Worm (Caenorhabditis elegans): ENCODE results near the gene C18E9.9.
A peak's percentile ranks its signal among the peaks of the same experiment; 100 is the strongest.

C18E9.9 gene

DNA sequence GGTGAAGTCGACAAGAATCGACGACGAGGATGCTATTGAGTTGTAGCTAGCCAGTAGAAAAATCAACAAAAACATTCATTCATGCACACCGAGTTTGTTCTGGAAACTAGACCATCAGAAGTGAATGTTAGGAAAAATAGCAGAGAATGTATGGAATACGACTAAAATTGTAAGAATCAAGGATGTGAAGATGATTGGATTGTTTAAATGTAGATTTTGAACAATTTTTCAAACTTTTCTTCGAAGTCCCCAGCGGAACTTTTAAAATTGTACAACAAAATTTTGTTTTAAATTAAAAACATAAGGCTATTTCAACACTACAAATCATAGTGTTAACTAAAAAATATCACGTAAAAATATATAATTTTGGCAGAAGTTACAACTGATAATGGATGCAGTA lies 6.7 kb downstream of the C18E9.9 start, which contains the start of gene C18E9.7:
Gene C18E9.7, minus strand, starts transcription at position 101 of the 400 bp plus-strand sequence.
- TF ChIP-seq unc-120 (tag; optimal IDR thresholded peaks at IDR 0.05; ENCODE audit: poor library complexity, severe bottlenecking) (no peak), pha-4 (tag; optimal IDR thresholded peaks at IDR 0.05) (no peak), ztf-11 (tag; optimal IDR thresholded peaks at IDR 0.05) (no peak), unc-39 (tag; optimal IDR thresholded peaks at IDR 0.05) (no peak), lsy-2 (tag; optimal IDR thresholded peaks at IDR 0.05) (no peak), snpc-4 (tag; optimal IDR thresholded peaks at IDR 0.05) (no peak), nhr-12 (tag; optimal IDR thresholded peaks at IDR 0.05) (no peak), tbx-8 (GFP tag; optimal IDR thresholded peaks at IDR 0.05) (no peak), ces-1 (GFP tag; optimal IDR thresholded peaks at IDR 0.05) (no peak), nhr-237 (tag; optimal IDR thresholded peaks at IDR 0.05) (no peak), drap-1 (GFP tag; optimal IDR thresholded peaks at IDR 0.05) (no peak), hlh-1 (tag; optimal IDR thresholded peaks at IDR 0.05) (no peak), flh-1 (GFP tag; optimal IDR thresholded peaks at IDR 0.05) (no peak), ham-2 (GFP tag; optimal IDR thresholded peaks at IDR 0.05) (no peak), mep-1 (tag; optimal IDR thresholded peaks at IDR 0.05) (no peak), zip-8 (tag; optimal IDR thresholded peaks at IDR 0.05) (no peak), mls-2 (tag; optimal IDR thresholded peaks at IDR 0.05) (no peak)

DNA sequence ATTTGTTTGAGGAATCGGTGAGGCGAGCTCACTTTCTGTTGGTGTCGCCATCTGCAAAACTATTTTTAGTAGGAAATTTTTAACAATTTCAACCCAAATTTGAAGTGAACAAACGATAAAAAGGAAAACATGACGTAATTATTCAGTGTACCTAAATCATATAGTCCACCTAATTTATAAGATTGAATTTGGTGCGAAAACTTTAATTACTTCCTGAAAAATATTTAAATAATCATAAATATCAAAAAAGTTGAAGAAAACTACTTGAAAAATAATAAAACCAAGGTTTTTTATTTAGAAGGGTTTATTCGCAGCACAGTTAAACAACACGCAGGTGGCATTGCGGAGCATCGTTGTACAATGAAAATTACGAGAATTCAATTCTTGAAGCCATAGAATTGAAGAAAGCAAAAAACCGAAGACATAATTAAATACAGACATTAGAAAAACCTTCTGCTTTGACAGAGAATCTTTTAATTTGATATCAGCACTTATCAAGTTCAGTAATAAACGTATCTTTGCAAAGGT lies 15.8 kb downstream of the C18E9.9 start, which contains the start of gene tomm-40:
Gene tomm-40, minus strand, starts transcription at position 51 of the 528 bp plus-strand sequence.
- peak; percentile 20 for TF ChIP-seq ces-1 (GFP tag; optimal IDR thresholded peaks at IDR 0.05)
- TF ChIP-seq drap-1 (GFP tag; optimal IDR thresholded peaks at IDR 0.05): no peak
- TF ChIP-seq lsy-2 (tag; optimal IDR thresholded peaks at IDR 0.05): peak; percentile 42

DNA sequence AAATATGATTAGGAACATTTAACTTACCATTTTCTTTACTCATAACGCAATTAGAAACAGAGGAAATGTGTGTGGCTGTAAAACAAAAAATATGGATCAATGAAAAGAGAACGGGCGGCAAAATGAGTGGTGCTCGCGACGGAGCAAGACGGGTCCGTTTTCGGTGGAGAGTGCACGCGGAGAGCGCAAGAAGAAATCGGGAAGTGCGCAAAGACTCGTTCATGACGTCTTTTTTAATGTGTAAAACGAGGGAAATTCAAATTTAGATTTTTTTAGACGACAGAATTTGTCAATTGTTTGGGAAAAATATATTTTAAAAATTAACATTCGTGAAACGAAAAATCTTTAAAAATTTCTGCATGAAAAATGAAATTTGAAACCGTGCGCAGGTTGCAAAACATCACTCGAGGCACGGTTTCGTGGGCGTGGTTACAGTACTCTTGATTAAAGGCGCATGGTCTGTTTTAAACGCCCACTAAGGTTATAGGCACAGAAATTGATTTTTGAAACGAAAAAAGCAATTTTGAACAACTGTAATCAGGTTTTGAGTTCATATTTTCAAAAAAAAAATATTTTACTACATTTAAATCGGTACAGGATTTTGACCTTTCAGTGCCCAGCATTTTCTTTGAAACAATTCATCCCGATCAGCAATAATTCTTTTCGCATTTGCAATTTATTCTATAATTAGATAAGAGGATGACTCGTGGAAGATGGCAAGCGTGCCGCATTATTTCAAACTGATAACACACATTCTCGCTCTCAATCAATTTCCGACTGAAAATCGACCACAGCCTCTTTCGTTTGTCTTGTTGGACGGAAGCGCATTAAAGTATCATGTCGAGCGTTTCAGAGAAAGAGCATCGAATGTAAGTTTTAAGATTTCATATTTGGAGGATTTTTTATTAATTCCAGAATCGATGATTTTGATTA lies 19.8 kb downstream of the C18E9.9 start, which contains the start of the genes szy-20 and C18E9.5:
Gene szy-20, minus strand, starts transcription at position 83 of the 933 bp plus-strand sequence.
Gene C18E9.5, plus strand, starts transcription at position 730 of the 933 bp plus-strand sequence.
- TF ChIP-seq lin-13 (tag; optimal IDR thresholded peaks at IDR 0.05) (peak; percentile 69), nhr-28 (tag; optimal IDR thresholded peaks at IDR 0.05) (no peak), pha-4 (tag; optimal IDR thresholded peaks at IDR 0.05) (peak; percentile 30), mls-2 (tag; optimal IDR thresholded peaks at IDR 0.05) (peak; percentile 38), drap-1 (GFP tag; optimal IDR thresholded peaks at IDR 0.05) (peak; percentile 8), ceh-83 (GFP tag; optimal IDR thresholded peaks at IDR 0.05) (no peak), blmp-1 (tag; optimal IDR thresholded peaks at IDR 0.05) (no peak), cnd-1 (tag; optimal IDR thresholded peaks at IDR 0.05) (peak; percentile 11), nhr-237 (tag; optimal IDR thresholded peaks at IDR 0.05) (peak; percentile 55), sptf-1 (tag; optimal IDR thresholded peaks at IDR 0.05) (peak; percentile 16), unc-120 (tag; optimal IDR thresholded peaks at IDR 0.05; ENCODE audit: poor library complexity, severe bottlenecking) (peak; percentile 63), unc-39 (tag; optimal IDR thresholded peaks at IDR 0.05) (no peak), M03D4.4 (tag; optimal IDR thresholded peaks at IDR 0.05) (peak; percentile 55), mep-1 (tag; optimal IDR thresholded peaks at IDR 0.05) (peak; percentile 63), lsy-2 (tag; optimal IDR thresholded peaks at IDR 0.05) (peak; percentile 77), ces-1 (GFP tag; optimal IDR thresholded peaks at IDR 0.05) (peak; percentile 65)

DNA sequence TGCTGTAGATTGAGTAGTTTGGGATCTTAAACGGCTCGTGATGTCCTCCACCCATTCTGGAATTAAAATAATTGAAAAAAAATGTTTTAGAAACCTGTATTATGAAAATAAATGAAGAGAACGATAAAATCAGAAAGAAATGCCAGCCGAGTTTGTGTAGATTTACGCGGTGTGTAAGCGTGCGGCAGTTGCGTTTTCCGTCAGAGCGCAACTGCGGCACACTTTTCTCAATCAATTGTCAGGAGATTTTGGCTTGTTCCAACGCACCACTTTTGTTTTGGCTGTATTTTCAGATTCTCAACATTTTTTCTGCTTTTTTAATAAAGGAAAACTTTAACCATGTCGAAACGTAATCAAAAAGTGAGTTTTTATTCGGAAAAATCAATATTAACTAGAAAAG lies 24.5 kb downstream of the C18E9.9 start, which contains the start of the genes ndub-3 and C18E9.2:
Gene ndub-3, minus strand, starts transcription at position 56 of the 400 bp plus-strand sequence.
Gene C18E9.2, plus strand, starts transcription at position 172 of the 400 bp plus-strand sequence.
- TF ChIP-seq sem-2 (GFP tag; optimal IDR thresholded peaks at IDR 0.05) (no peak), mep-1 (tag; optimal IDR thresholded peaks at IDR 0.05) (peak; percentile 72), ces-1 (GFP tag; optimal IDR thresholded peaks at IDR 0.05) (peak; percentile 5), nhr-237 (tag; optimal IDR thresholded peaks at IDR 0.05) (peak; percentile 11), unc-62 (GFP tag; optimal IDR thresholded peaks at IDR 0.05) (no peak), hlh-1 (tag; optimal IDR thresholded peaks at IDR 0.05) (peak; percentile 54), zip-8 (tag; optimal IDR thresholded peaks at IDR 0.05) (no peak)

DNA sequence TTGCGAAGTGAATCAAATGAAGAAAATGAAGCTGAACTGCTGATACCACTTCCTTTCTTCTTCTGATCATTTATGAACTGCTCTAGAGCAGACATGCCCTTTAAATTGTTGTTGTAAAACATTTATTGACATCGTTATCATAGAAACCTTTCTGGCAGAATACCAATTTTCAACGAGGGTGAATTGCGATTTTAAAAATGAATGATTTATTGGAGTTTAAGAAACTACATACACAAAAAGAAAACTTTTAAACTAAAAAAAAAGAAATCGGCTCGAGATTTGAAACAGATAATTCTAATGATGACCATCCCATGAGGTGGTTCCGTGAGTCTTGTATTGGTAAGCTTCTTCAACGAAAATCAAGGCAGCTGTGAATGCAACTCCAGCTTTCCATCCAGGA lies 25.3 kb downstream of the C18E9.9 start, which contains the start of gene sftd-3:
Gene sftd-3, minus strand, starts transcription at position 101 of the 400 bp plus-strand sequence.
- no peak for TF ChIP-seq sptf-1 (tag; optimal IDR thresholded peaks at IDR 0.05)
- TF ChIP-seq mls-2 (tag; optimal IDR thresholded peaks at IDR 0.05): no peak
- TF ChIP-seq flh-1 (GFP tag; optimal IDR thresholded peaks at IDR 0.05): no peak
- TF ChIP-seq ceh-39 (tag; optimal IDR thresholded peaks at IDR 0.05): no peak
- no peak for TF ChIP-seq lsy-2 (tag; optimal IDR thresholded peaks at IDR 0.05)
- TF ChIP-seq ces-1 (GFP tag; optimal IDR thresholded peaks at IDR 0.05): no peak
- no peak for TF ChIP-seq unc-120 (tag; optimal IDR thresholded peaks at IDR 0.05; ENCODE audit: poor library complexity, severe bottlenecking)
- no peak for TF ChIP-seq bed-3 (GFP tag; optimal IDR thresholded peaks at IDR 0.05)
- no peak for TF ChIP-seq nhr-28 (tag; optimal IDR thresholded peaks at IDR 0.05)
- TF ChIP-seq blmp-1 (tag; optimal IDR thresholded peaks at IDR 0.05): no peak
- TF ChIP-seq pha-4 (tag; optimal IDR thresholded peaks at IDR 0.05): no peak
- TF ChIP-seq nhr-12 (tag; optimal IDR thresholded peaks at IDR 0.05): no peak
- TF ChIP-seq unc-39 (tag; optimal IDR thresholded peaks at IDR 0.05): no peak
- no peak for TF ChIP-seq nhr-2 (tag; optimal IDR thresholded peaks at IDR 0.05)
- TF ChIP-seq elt-1 (tag; optimal IDR thresholded peaks at IDR 0.05; ENCODE audit: borderline replicate concordance, insufficient read depth): no peak
- no peak for TF ChIP-seq hlh-1 (tag; optimal IDR thresholded peaks at IDR 0.05)
- TF ChIP-seq drap-1 (GFP tag; optimal IDR thresholded peaks at IDR 0.05): no peak
